Fruit fly (Drosophila melanogaster): ENCODE measurements around the gene eyg.

eyg gene

dm6 chr3L:12432392-12433012 lies 35.3 kb downstream of the eyg start, which contains the start of gene toe (continued):
- no peak for TF ChIP-seq tio (GFP tag; optimal IDR thresholded peaks at IDR 0.05)
- no peak for TF ChIP-seq Bgb (GFP tag; IDR thresholded peaks at IDR 0.05; ENCODE audit: partially characterized antibody)
- no peak for TF ChIP-seq Opbp (GFP tag; IDR thresholded peaks at IDR 0.05; ENCODE audit: partially characterized antibody)
- TF ChIP-seq ewg (GFP tag; optimal IDR thresholded peaks at IDR 0.05): no peak
- no peak for TF ChIP-seq pros (GFP tag; optimal IDR thresholded peaks at IDR 0.05)
- TF ChIP-seq Nf-YB (GFP tag; optimal IDR thresholded peaks at IDR 0.05): peak; percentile 85

dm6 chr3L:12420437-12420836 lies 47.4 kb downstream of the eyg start:
- no peak for TF ChIP-seq pnt (GFP tag; optimal IDR thresholded peaks at IDR 0.05)
- TF ChIP-seq gcm2 (GFP tag; optimal IDR thresholded peaks at IDR 0.05): no peak
- TF ChIP-seq CG11093 (GFP tag; IDR thresholded peaks at IDR 0.05): no peak
- no peak for TF ChIP-seq phol (tag; optimal IDR thresholded peaks at IDR 0.05)
- TF ChIP-seq CG8944 (GFP tag; optimal IDR thresholded peaks at IDR 0.05): no peak
- TF ChIP-seq fd64A (GFP tag; optimal IDR thresholded peaks at IDR 0.05): no peak
- TF ChIP-seq ap (GFP tag; IDR thresholded peaks at IDR 0.05): no peak
- TF ChIP-seq CG4854 (GFP tag; optimal IDR thresholded peaks at IDR 0.05): no peak
- no peak for TF ChIP-seq schlank (tag; optimal IDR thresholded peaks at IDR 0.05)
- TF ChIP-seq Xrp1 (GFP tag; IDR thresholded peaks at IDR 0.05): no peak
- TF ChIP-seq CG18262 (tag; optimal IDR thresholded peaks at IDR 0.05): no peak
- no peak for TF ChIP-seq Side (GFP tag; optimal IDR thresholded peaks at IDR 0.05)
- no peak for TF ChIP-seq eve (GFP tag; optimal IDR thresholded peaks at IDR 0.05)
- TF ChIP-seq CG9609 (GFP tag; optimal IDR thresholded peaks at IDR 0.05): no peak
- no peak for TF ChIP-seq Rx (GFP tag; IDR thresholded peaks at IDR 0.05)
- no peak for TF ChIP-seq CG8478 (optimal IDR thresholded peaks at IDR 0.05)
- no peak for TF ChIP-seq kni (GFP tag; optimal IDR thresholded peaks at IDR 0.05)

- TF ChIP-seq pros (GFP tag; optimal IDR thresholded peaks at IDR 0.05) (no peak), Asciz (GFP tag; optimal IDR thresholded peaks at IDR 0.05) (no peak), Hmx (GFP tag; optimal IDR thresholded peaks at IDR 0.05) (no peak), ci (GFP tag; IDR thresholded peaks at IDR 0.05) (0 out of 3 replicates have a peak, but pooled peaks have one; percentile 42), salm (tag; optimal IDR thresholded peaks at IDR 0.05) (no peak), CG3407 (GFP tag; optimal IDR thresholded peaks at IDR 0.05) (no peak), luna (GFP tag; optimal IDR thresholded peaks at IDR 0.05) (no peak), MESR4 (GFP tag; optimal IDR thresholded peaks at IDR 0.05) (peak; percentile 63), CG11696 (GFP tag; IDR thresholded peaks at IDR 0.05) (no peak), crc (GFP tag; optimal IDR thresholded peaks at IDR 0.05) (no peak), schlank (tag; optimal IDR thresholded peaks at IDR 0.05) (no peak), gcm (GFP tag; optimal IDR thresholded peaks at IDR 0.05) (no peak), NFAT (GFP tag; IDR thresholded peaks at IDR 0.05) (0 out of 2 replicates have a peak, but pooled peaks have one; percentile 24), Hr78 (GFP tag; optimal IDR thresholded peaks at IDR 0.05) (no peak), NC2α (GFP tag; optimal IDR thresholded peaks at IDR 0.05) (no peak), Nf-YC (tag; optimal IDR thresholded peaks at IDR 0.05) (no peak), CG12391 (tag; optimal IDR thresholded peaks at IDR 0.05) (no peak), Hsf (GFP tag; optimal IDR thresholded peaks at IDR 0.05) (no peak), CG2129 (GFP tag; IDR thresholded peaks at IDR 0.05; ENCODE audit: partially characterized antibody) (peak; percentile 96), kay (GFP tag; optimal IDR thresholded peaks at IDR 0.05) (no peak), CG30020 (tag; optimal IDR thresholded peaks at IDR 0.05) (no peak), sob (GFP tag; IDR thresholded peaks at IDR 0.05) (0 out of 2 replicates have a peak, but pooled peaks have one; percentile 17), CG7556 (GFP tag; optimal IDR thresholded peaks at IDR 0.05) (no peak), run (tag; optimal IDR thresholded peaks at IDR 0.05) (no peak), CG7963 (GFP tag; IDR thresholded peaks at IDR 0.05; ENCODE audit: partially characterized antibody) (peak; percentile 95), wor (GFP tag; IDR thresholded peaks at IDR 0.05) (no peak), pfk (GFP tag; optimal IDR thresholded peaks at IDR 0.05) (no peak), zf30C (GFP tag; optimal IDR thresholded peaks at IDR 0.05) (no peak)
These were observed 50.5 kb downstream of the eyg start, which contains the start of gene ArfGAP1 for dm6 chr3L:12417341-12417740. Gene ArfGAP1, minus strand, starts transcription at chr3L:12417580.
